Worm (Caenorhabditis elegans) whole organism, young adult: Measurements from ENCODE around the gene abt-1.

ENCODE experiments used
- aptf-2 ChIP-seq: fragments of 200-800 bp; sonication (Bioruptor generic); conservative IDR thresholded peaks from 2 replicates; pipeline ENCODE4 v1.3.6; 2022; ENCODE audit warnings: missing genetic modification reagents, missing genetic modification characterization, missing compliant biosample characterization
- attf-3 ChIP-seq: fragments of 200-800 bp; sonication (Bioruptor generic); conservative IDR thresholded peaks from 2 replicates; pipeline ENCODE4 v1.3.6; 2022; ENCODE audit warnings: missing genetic modification reagents, missing genetic modification characterization, missing compliant biosample characterization
- egrh-3 ChIP-seq: fragments of 200-800 bp; sonication (Bioruptor generic); IDR thresholded peaks from 2 replicates; pipeline ENCODE4 v1.3.6; 2022; ENCODE audit warnings: missing genetic modification reagents, missing genetic modification characterization, missing compliant biosample characterization
- tbx-9 ChIP-seq: sonication (generic microtip); optimal IDR thresholded peaks from 2 replicates; lab custom pipeline; 2016; ENCODE audit warnings: borderline replicate concordance, missing genetic modification characterization, inconsistent platforms, missing compliant biosample characterization

- TF ChIP-seq attf-3 (GFP tag; lab: Robert Waterston, UW) = no peak
- TF ChIP-seq tbx-9 (tag; lab: Kevin White, UChicago) = no peak
- no peak for TF ChIP-seq egrh-3
- no peak for TF ChIP-seq aptf-2 (GFP tag; lab: Robert Waterston, UW)
Observed at ce11 chrIV:10259557-10259956, 44.8 kb upstream of the abt-1 start, which contains the start of gene F01G10.9.
